Worm (Caenorhabditis elegans) whole organism, early embryonic: ENCODE results near the gene Y38H8A.4.

Experiments
- B0310.2 ChIP-seq: sonication (generic microtip); optimal IDR thresholded peaks from 2 replicates; lab custom pipeline; 2016; ENCODE audit warnings: mild to moderate bottlenecking, missing genetic modification characterization, missing compliant biosample characterization
- F13C5.2 ChIP-seq: sonication (generic microtip); optimal IDR thresholded peaks from 2 replicates; lab custom pipeline; 2017; ENCODE audit warnings: mild to moderate bottlenecking, missing genetic modification characterization, inconsistent platforms, missing compliant biosample characterization
- ama-1 ChIP-seq: fragments of 150-350 bp; optimal IDR thresholded peaks from 2 replicates; lab custom pipeline; 2014
- ets-7 ChIP-seq: sonication (generic microtip); optimal IDR thresholded peaks from 2 replicates; lab custom pipeline; 2016; ENCODE audit warnings: missing genotype, missing genetic modification characterization, missing compliant biosample characterization

DNA sequence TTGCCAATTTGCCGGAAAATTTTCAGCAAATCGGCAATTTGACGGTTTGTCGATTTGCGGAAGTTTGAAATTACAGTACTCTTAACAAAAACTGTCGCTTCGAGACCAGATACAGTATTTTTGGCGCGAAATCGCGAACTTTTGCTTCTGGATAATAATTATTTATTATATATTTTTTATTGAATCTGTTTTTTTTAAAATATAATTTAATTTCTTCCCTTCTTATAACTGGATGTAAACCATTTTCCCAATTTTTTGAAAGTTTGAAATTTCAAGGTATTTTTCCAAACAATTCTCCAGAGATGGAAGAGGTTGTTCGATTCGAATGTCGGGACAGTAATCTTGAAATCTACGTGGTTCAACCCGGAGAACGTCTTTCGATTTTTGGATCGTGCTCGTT is 50.0 kb downstream of the Y38H8A.4 start, which contains the start of gene nol-9:
- TF ChIP-seq ama-1 (lab: Kevin White, UChicago) (no peak), F13C5.2 (tag; lab: Kevin White, UChicago) (no peak), B0310.2 (no peak), ets-7 (no peak)
